Fruit fly (Drosophila melanogaster): ENCODE data around the gene Mat89Ba.

Mat89Ba gene

dm6 chr3R:16231385-16232307, 40.6 kb downstream of the Mat89Ba start (continued):
- peak; percentile 52 for TF ChIP-seq gsb-n (tag; optimal IDR thresholded peaks at IDR 0.05)
- TF ChIP-seq CG34376 (GFP tag; optimal IDR thresholded peaks at IDR 0.05): no peak
- no peak for TF ChIP-seq cas (GFP tag; IDR thresholded peaks at IDR 0.05)
- peak; percentile 75 for TF ChIP-seq Chrac-16 (GFP tag; optimal IDR thresholded peaks at IDR 0.05)
- TF ChIP-seq pum (GFP tag; optimal IDR thresholded peaks at IDR 0.05): peak; percentile 73
- peak; percentile 31 for TF ChIP-seq CG10431 (GFP tag; optimal IDR thresholded peaks at IDR 0.05)
- peak; percentile 53 for TF ChIP-seq twi (tag; optimal IDR thresholded peaks at IDR 0.05)
- no peak for TF ChIP-seq rib (GFP tag; IDR thresholded peaks at IDR 0.05)
- peak; percentile 75 for TF ChIP-seq dmrt11E (tag; optimal IDR thresholded peaks at IDR 0.05)
- TF ChIP-seq bigmax (GFP tag; optimal IDR thresholded peaks at IDR 0.05): no peak
- no peak for TF ChIP-seq Adf1 (GFP tag; IDR thresholded peaks at IDR 0.05)
- peak; percentile 77 for TF ChIP-seq CG7786 (GFP tag; optimal IDR thresholded peaks at IDR 0.05)
- TF ChIP-seq ERR (GFP tag; optimal IDR thresholded peaks at IDR 0.05): peak; percentile 61
- TF ChIP-seq Sry-δ (GFP tag; optimal IDR thresholded peaks at IDR 0.05): no peak
- TF ChIP-seq wor (GFP tag; IDR thresholded peaks at IDR 0.05): no peak
- peak; percentile 74 for TF ChIP-seq Hr3 (GFP tag; optimal IDR thresholded peaks at IDR 0.05)
- TF ChIP-seq CG11560 (tag; IDR thresholded peaks at IDR 0.05): no peak
- TF ChIP-seq Oli (tag; optimal IDR thresholded peaks at IDR 0.05): peak; percentile 88
- peak; percentile 73 to 79 for TF ChIP-seq chif (GFP tag; optimal IDR thresholded peaks at IDR 0.05)
- peak; percentile 68 for TF ChIP-seq CG12391 (tag; optimal IDR thresholded peaks at IDR 0.05)
- no peak for TF ChIP-seq zf30C (GFP tag; optimal IDR thresholded peaks at IDR 0.05)
- peak; percentile 11 for TF ChIP-seq CG10462 (GFP tag; optimal IDR thresholded peaks at IDR 0.05)
- peak; percentile 64 for TF ChIP-seq sima (GFP tag; optimal IDR thresholded peaks at IDR 0.05)
- peak; percentile 49 for TF ChIP-seq crc (GFP tag; optimal IDR thresholded peaks at IDR 0.05)
- TF ChIP-seq phol (tag; optimal IDR thresholded peaks at IDR 0.05): peak; percentile 86
- TF ChIP-seq pan (optimal IDR thresholded peaks at IDR 0.05): no peak
- TF ChIP-seq pan (GFP tag; optimal IDR thresholded peaks at IDR 0.05 in 1 of 2, IDR thresholded peaks at IDR 0.05 in 1 of 2): no peak
- TF ChIP-seq Gsc (GFP tag; IDR thresholded peaks at IDR 0.05): no peak
- TF ChIP-seq CG34422 (GFP tag; IDR thresholded peaks at IDR 0.05): no peak
- TF ChIP-seq hkb (optimal IDR thresholded peaks at IDR 0.05): no peak
- TF ChIP-seq hkb (GFP tag; IDR thresholded peaks at IDR 0.05): no peak
- TF ChIP-seq CkIIα-i1 (GFP tag; IDR thresholded peaks at IDR 0.05): no peak
- TF ChIP-seq amos (GFP tag; IDR thresholded peaks at IDR 0.05; ENCODE audit: partially characterized antibody): no peak
- TF ChIP-seq CG4730 (GFP tag; IDR thresholded peaks at IDR 0.05): no peak
- peak; percentile 69 for TF ChIP-seq lab (GFP tag; optimal IDR thresholded peaks at IDR 0.05)
- peak; percentile 76 for TF ChIP-seq Hmr (GFP tag; optimal IDR thresholded peaks at IDR 0.05)
- TF ChIP-seq CG9817 (tag; optimal IDR thresholded peaks at IDR 0.05): peak; percentile 67
- peak; percentile 85 for TF ChIP-seq CoRest (tag; optimal IDR thresholded peaks at IDR 0.05)
- TF ChIP-seq CTCF (GFP tag; optimal IDR thresholded peaks at IDR 0.05): peak; percentile 40
- peak; percentile 65 for TF ChIP-seq PHDP (tag; optimal IDR thresholded peaks at IDR 0.05)
- TF ChIP-seq psq (GFP tag; optimal IDR thresholded peaks at IDR 0.05): peak; percentile 90
- TF ChIP-seq CG1832 (GFP tag; optimal IDR thresholded peaks at IDR 0.05): no peak
- TF ChIP-seq lov (optimal IDR thresholded peaks at IDR 0.05): no peak
- no peak for TF ChIP-seq lov (GFP tag; IDR thresholded peaks at IDR 0.05)
- TF ChIP-seq z (GFP tag; IDR thresholded peaks at IDR 0.05): no peak
- peak; percentile 17 for TF ChIP-seq CG6654 (GFP tag; optimal IDR thresholded peaks at IDR 0.05)
- TF ChIP-seq pho (GFP tag; optimal IDR thresholded peaks at IDR 0.05): peak; percentile 42
- TF ChIP-seq luna (GFP tag; optimal IDR thresholded peaks at IDR 0.05): no peak
- no peak for TF ChIP-seq bbx (GFP tag; IDR thresholded peaks at IDR 0.05; ENCODE audit: partially characterized antibody)
- peak; percentile 77 for TF ChIP-seq Fer1 (GFP tag; optimal IDR thresholded peaks at IDR 0.05)
- peak; percentile 28 for TF ChIP-seq CG6813 (GFP tag; optimal IDR thresholded peaks at IDR 0.05)
